Worm (Caenorhabditis elegans) whole organism, young adult: ENCODE data around the gene twk-4.

Source experiments
- B0019.2 ChIP-seq: fragments of 200-800 bp; sonication (Bioruptor generic); conservative IDR thresholded peaks from 2 replicates; pipeline ENCODE4 v1.3.6; 2022; ENCODE audit warnings: missing genetic modification reagents, missing genetic modification characterization, missing compliant biosample characterization
- B0261.1 ChIP-seq: sonication (generic microtip); optimal IDR thresholded peaks from 2 replicates; lab custom pipeline; 2016; ENCODE audit warnings: mild to moderate bottlenecking, missing genetic modification characterization, moderate library complexity, missing compliant biosample characterization
- B0336.3 ChIP-seq: fragments of 200-800 bp; sonication (Bioruptor generic); IDR thresholded peaks from 2 replicates; pipeline ENCODE4 v1.3.6; 2022; ENCODE audit warnings: missing genetic modification characterization, missing compliant biosample characterization
- C06A6.2 ChIP-seq: fragments of 200-800 bp; sonication (Bioruptor generic); conservative IDR thresholded peaks from 2 replicates; pipeline ENCODE4 v1.3.6; 2022; ENCODE audit warnings: missing genetic modification characterization, missing compliant biosample characterization
- C17E4.6 ChIP-seq: fragments of 200-800 bp; sonication (Bioruptor generic); IDR thresholded peaks from 2 replicates; pipeline ENCODE4 v1.3.6; 2022; ENCODE audit warnings: missing genetic modification reagents, missing genetic modification characterization, missing compliant biosample characterization
- F55B11.4 ChIP-seq: sonication (generic microtip); optimal IDR thresholded peaks from 2 replicates; lab custom pipeline; 2016; ENCODE audit warnings: missing compliant biosample characterization, missing genetic modification characterization, borderline replicate concordance; ENCODE audit not compliant: insufficient read depth
- K11D2.4 ChIP-seq: fragments of 200-800 bp; sonication (Bioruptor generic); IDR thresholded peaks from 2 replicates; pipeline ENCODE4 v1.3.6; 2022; ENCODE audit warnings: missing genetic modification reagents, missing genetic modification characterization, missing compliant biosample characterization
- T26A5.8 ChIP-seq: sonication (generic microtip); optimal IDR thresholded peaks from 2 replicates; lab custom pipeline; 2016; ENCODE audit warnings: missing genetic modification characterization, missing compliant biosample characterization
- Y95B8A.8 ChIP-seq: fragments of 200-800 bp; sonication (Bioruptor generic); IDR thresholded peaks from 2 replicates; pipeline ENCODE4 v1.3.6; 2022; ENCODE audit warnings: missing genetic modification reagents, missing genetic modification characterization, missing compliant biosample characterization
- ZK185.1 ChIP-seq: sonication (generic microtip); optimal IDR thresholded peaks from 2 replicates; lab custom pipeline; 2016; ENCODE audit warnings: mild to moderate bottlenecking, missing genetic modification characterization, missing compliant biosample characterization; ENCODE audit not compliant: poor library complexity, severe bottlenecking
- ama-1 ChIP-seq, 3 experiments: fragments of 150-350 bp in 1 of 3; sonication (generic microtip) in 2 of 3; optimal IDR thresholded peaks; 2 replicates each; lab custom pipeline; 2014 to 2018; ENCODE audit warnings: missing biosample characterization in 2 of 3, missing genetic modification characterization in 2 of 3, missing genetic modification reagents in 2 of 3
- atf-7 ChIP-seq: sonication (generic microtip); optimal IDR thresholded peaks from 2 replicates; lab custom pipeline; 2017; ENCODE audit warnings: mild to moderate bottlenecking, missing genetic modification characterization, missing compliant biosample characterization
- bed-1 ChIP-seq: fragments of 200-800 bp; sonication (Bioruptor generic); IDR thresholded peaks from 2 replicates; pipeline ENCODE4 v1.3.6; 2022; ENCODE audit warnings: missing genetic modification reagents, missing genetic modification characterization, missing compliant biosample characterization
- bed-2 ChIP-seq: fragments of 200-800 bp; sonication (Bioruptor generic); IDR thresholded peaks from 2 replicates; pipeline ENCODE4 v1.3.6; 2022; ENCODE audit warnings: missing genetic modification reagents, missing genetic modification characterization, missing compliant biosample characterization
- cebp-1 ChIP-seq, 2 experiments: fragments of 200-800 bp in 1 of 2; sonication (Bioruptor generic) in 1 of 2; sonication (generic microtip) in 1 of 2; IDR thresholded peaks in 1 of 2; optimal IDR thresholded peaks in 1 of 2; 2 replicates each; pipeline versions ENCODE4 v1.3.6 to Lab custom; 2017 to 2022; ENCODE audit warnings: missing compliant biosample characterization in 2 of 2, missing genetic modification characterization in 2 of 2, mild to moderate bottlenecking in 1 of 2, missing genetic modification reagents in 1 of 2, moderate library complexity in 1 of 2
- cebp-2 ChIP-seq: fragments of 200-800 bp; sonication (Bioruptor generic); IDR thresholded peaks from 2 replicates; pipeline ENCODE4 v1.3.6; 2022; ENCODE audit warnings: missing genetic modification characterization, missing compliant biosample characterization
- ceh-79 ChIP-seq: sonication (generic microtip); optimal IDR thresholded peaks from 2 replicates; lab custom pipeline; 2017; ENCODE audit warnings: mild to moderate bottlenecking, missing genetic modification characterization, missing compliant biosample characterization
- ceh-91 ChIP-seq: fragments of 200-800 bp; sonication (Bioruptor generic); IDR thresholded peaks from 2 replicates; pipeline ENCODE4 v1.3.6; 2022; ENCODE audit warnings: missing genetic modification reagents, missing genetic modification characterization, missing compliant biosample characterization
- dpff-1 ChIP-seq: sonication (generic microtip); optimal IDR thresholded peaks from 2 replicates; lab custom pipeline; 2017; ENCODE audit warnings: mild to moderate bottlenecking, missing genetic modification characterization, missing compliant biosample characterization
- efl-1 ChIP-seq: fragments of 150-350 bp; optimal IDR thresholded peaks from 2 replicates; lab custom pipeline; 2014; ENCODE audit warnings: missing biosample characterization, missing genetic modification reagents, missing genetic modification characterization
- egl-18 ChIP-seq: fragments of 200-800 bp; sonication (Bioruptor generic); IDR thresholded peaks from 2 replicates; pipeline ENCODE4 v1.3.6; 2022; ENCODE audit warnings: missing genetic modification reagents, missing genetic modification characterization, missing compliant biosample characterization
- ets-4 ChIP-seq: fragments of 200-800 bp; sonication (Bioruptor generic); optimal IDR thresholded peaks from 2 replicates; lab custom pipeline; 2018; ENCODE audit warnings: mild to moderate bottlenecking, missing genetic modification characterization, missing compliant biosample characterization
- gei-17 ChIP-seq: fragments of 200-800 bp; sonication (Bioruptor generic); optimal IDR thresholded peaks from 2 replicates; lab custom pipeline; 2018; ENCODE audit warnings: mild to moderate bottlenecking, missing genetic modification characterization, missing compliant biosample characterization
- him-1 ChIP-seq: sonication (generic microtip); optimal IDR thresholded peaks from 2 replicates; lab custom pipeline; 2016; ENCODE audit warnings: missing genotype, missing genetic modification reagents, missing genetic modification characterization, missing compliant biosample characterization
- hlh-12 ChIP-seq: sonication (generic microtip); optimal IDR thresholded peaks from 2 replicates; lab custom pipeline; 2016; ENCODE audit warnings: missing genetic modification characterization, missing compliant biosample characterization
- hmg-20 ChIP-seq: fragments of 200-800 bp; sonication (Bioruptor generic); IDR thresholded peaks from 2 replicates; pipeline ENCODE4 v1.3.6; 2022; ENCODE audit warnings: missing genetic modification reagents, missing genetic modification characterization, missing compliant biosample characterization
- hrde-1 ChIP-seq: sonication (generic microtip); optimal IDR thresholded peaks from 2 replicates; lab custom pipeline; 2016; ENCODE audit warnings: missing genetic modification characterization, mild to moderate bottlenecking, missing compliant biosample characterization, moderate library complexity, missing genotype, missing genetic modification reagents, borderline replicate concordance
- lin-54 ChIP-seq: fragments of 200-800 bp; sonication (Bioruptor generic); optimal IDR thresholded peaks from 2 replicates; lab custom pipeline; 2018; ENCODE audit warnings: mild to moderate bottlenecking, missing genetic modification characterization, missing compliant biosample characterization
- madf-3 ChIP-seq: fragments of 200-800 bp; sonication (Bioruptor generic); IDR thresholded peaks from 2 replicates; pipeline ENCODE4 v1.3.6; 2022; ENCODE audit warnings: missing genetic modification reagents, missing genetic modification characterization, missing compliant biosample characterization
- madf-6 ChIP-seq: fragments of 200-800 bp; sonication (Bioruptor generic); IDR thresholded peaks from 2 replicates; pipeline ENCODE4 v1.3.6; 2022; ENCODE audit warnings: missing genetic modification reagents, missing genetic modification characterization, missing compliant biosample characterization
- madf-8 ChIP-seq: fragments of 200-800 bp; sonication (Bioruptor generic); conservative IDR thresholded peaks from 2 replicates; pipeline ENCODE4 v1.3.6; 2022; ENCODE audit warnings: missing genetic modification reagents, missing genetic modification characterization, missing compliant biosample characterization
- mes-4 ChIP-seq: sonication (generic microtip); optimal IDR thresholded peaks from 2 replicates; lab custom pipeline; 2016; ENCODE audit warnings: missing genotype, missing genetic modification characterization, missing compliant biosample characterization
- mxl-1 ChIP-seq: sonication (generic microtip); optimal IDR thresholded peaks from 2 replicates; lab custom pipeline; 2016; ENCODE audit warnings: missing genetic modification characterization, missing compliant biosample characterization
- nfya-1 ChIP-seq: sonication (generic microtip); optimal IDR thresholded peaks from 2 replicates; lab custom pipeline; 2017; ENCODE audit warnings: antibody characterized with exemption, missing compliant biosample characterization, missing genetic modification characterization, borderline replicate concordance; ENCODE audit not compliant: insufficient read depth
- nhr-90 ChIP-seq: sonication (generic microtip); optimal IDR thresholded peaks from 2 replicates; lab custom pipeline; 2016; ENCODE audit warnings: missing genotype, mild to moderate bottlenecking, missing genetic modification characterization, missing compliant biosample characterization
- rcor-1 ChIP-seq: fragments of 200-800 bp; sonication (Bioruptor generic); IDR thresholded peaks from 2 replicates; pipeline ENCODE4 v1.3.6; 2022; ENCODE audit warnings: missing genetic modification reagents, missing genetic modification characterization, missing compliant biosample characterization
- repo-1 ChIP-seq: sonication (generic microtip); optimal IDR thresholded peaks from 2 replicates; lab custom pipeline; 2017; ENCODE audit warnings: mild to moderate bottlenecking, missing genetic modification characterization, missing compliant biosample characterization
- rpc-1 ChIP-seq, 2 experiments: fragments of 150-350 bp in 1 of 2; sonication (generic microtip) in 1 of 2; optimal IDR thresholded peaks; 2 replicates each; lab custom pipeline; 2014 to 2018; ENCODE audit warnings: missing biosample characterization in 1 of 2, missing genetic modification characterization in 1 of 2, missing genetic modification reagents in 1 of 2, missing genotype in 1 of 2
- somi-1 ChIP-seq: fragments of 200-800 bp; sonication (Bioruptor generic); optimal IDR thresholded peaks from 2 replicates; lab custom pipeline; 2018; ENCODE audit warnings: mild to moderate bottlenecking, missing genetic modification characterization, missing compliant biosample characterization
- tbx-9 ChIP-seq: sonication (generic microtip); optimal IDR thresholded peaks from 2 replicates; lab custom pipeline; 2016; ENCODE audit warnings: borderline replicate concordance, missing genetic modification characterization, inconsistent platforms, missing compliant biosample characterization
- unc-130 ChIP-seq: sonication (generic microtip); optimal IDR thresholded peaks from 2 replicates; lab custom pipeline; 2016; ENCODE audit warnings: missing genetic modification reagents, missing genetic modification characterization, missing compliant biosample characterization
- zfh-2 ChIP-seq: fragments of 200-800 bp; sonication (Bioruptor generic); conservative IDR thresholded peaks from 2 replicates; pipeline ENCODE4 v1.3.6; 2022; ENCODE audit warnings: missing genetic modification reagents, missing genetic modification characterization, missing compliant biosample characterization
- zim-3 ChIP-seq: sonication (generic microtip); optimal IDR thresholded peaks from 2 replicates; lab custom pipeline; 2017; ENCODE audit warnings: mild to moderate bottlenecking, missing genetic modification characterization, moderate library complexity, missing compliant biosample characterization

twk-4 gene

ce11 chrII:9236972-9237371 is 42.9 kb upstream of the twk-4 start:
- TF ChIP-seq bed-2 (no peak), T26A5.8 (tag; lab: Kevin White, UChicago) (no peak), hlh-12 (tag; lab: Kevin White, UChicago) (no peak), rcor-1 (GFP tag; lab: Robert Waterston, UW) (no peak), bed-1 (GFP tag; lab: Robert Waterston, UW) (no peak), Y95B8A.8 (no peak), ZK185.1 (no peak), hrde-1 (tag; lab: Kevin White, UChicago) (no peak), K11D2.4 (no peak), lin-54 (GFP tag; lab: Kevin White, UChicago) (no peak), tbx-9 (tag; lab: Kevin White, UChicago) (no peak), ceh-79 (no peak), B0261.1 (tag; lab: Kevin White, UChicago) (no peak), mes-4 (tag; lab: Kevin White, UChicago) (no peak), repo-1 (tag; lab: Kevin White, UChicago) (no peak), dpff-1 (no peak), rpc-1 (optimal IDR thresholded peaks at IDR 0.05; lab: Kevin White, UChicago) (no peak), rpc-1 (tag; optimal IDR thresholded peaks at IDR 0.05; lab: Kevin White, UChicago) (no peak), B0019.2 (GFP tag; lab: Robert Waterston, UW) (no peak), C06A6.2 (GFP tag; lab: Robert Waterston, UW) (no peak), him-1 (no peak)
- TF ChIP-seq, all 124 proteins: peak for 0

ce11 chrII:9236283-9236682 is 42.2 kb upstream of the twk-4 start, which contains the start of gene T26C5.3:
Gene T26C5.3 (plus strand): TSS chrII:9236583.
- no peak for TF ChIP-seq zfh-2 (GFP tag; lab: Robert Waterston, UW)
- TF ChIP-seq efl-1 (GFP tag; lab: Kevin White, UChicago) = no peak
- TF ChIP-seq F55B11.4 (tag; lab: Kevin White, UChicago) = no peak
- no peak for TF ChIP-seq T26A5.8 (tag; lab: Kevin White, UChicago)
- TF ChIP-seq unc-130 (GFP tag; lab: Kevin White, UChicago) = no peak
- no peak for TF ChIP-seq zim-3 (tag; lab: Kevin White, UChicago)
- no peak for TF ChIP-seq ama-1 (optimal IDR thresholded peaks at IDR 0.05; lab: Kevin White, UChicago)
- no peak for TF ChIP-seq ama-1 (GFP tag; optimal IDR thresholded peaks at IDR 0.05; lab: Kevin White, UChicago)
- TF ChIP-seq, all 124 proteins: peak for 0

- TF ChIP-seq cebp-2 (GFP tag; lab: Robert Waterston, UW) (no peak), efl-1 (GFP tag; lab: Kevin White, UChicago) (no peak), nhr-90 (no peak), nfya-1 (tag; lab: Kevin White, UChicago) (no peak), gei-17 (GFP tag; lab: Kevin White, UChicago) (no peak), ceh-91 (GFP tag; lab: Robert Waterston, UW) (no peak), ets-4 (GFP tag; lab: Kevin White, UChicago) (no peak), egl-18 (no peak)
- TF ChIP-seq, all 124 proteins: peak for 0
Measured at ce11 chrII:9233813-9234212, 39.7 kb upstream of the twk-4 start.

ce11 chrII:9232923-9233322 is 38.8 kb upstream of the twk-4 start, which contains the start of gene T26C5.2:
Gene T26C5.2 (plus strand): TSS chrII:9233223.
- no peak for TF ChIP-seq B0336.3
- no peak for TF ChIP-seq somi-1
- no peak for TF ChIP-seq madf-3 (GFP tag; lab: Robert Waterston, UW)
- no peak for TF ChIP-seq mxl-1 (tag; lab: Kevin White, UChicago)
- no peak for TF ChIP-seq C17E4.6
- TF ChIP-seq cebp-1 (GFP tag; IDR thresholded peaks at IDR 0.05; lab: Robert Waterston, UW) = no peak
- no peak for TF ChIP-seq cebp-1 (tag; optimal IDR thresholded peaks at IDR 0.05; lab: Kevin White, UChicago)
- no peak for TF ChIP-seq madf-6 (GFP tag; lab: Robert Waterston, UW)
- TF ChIP-seq T26A5.8 (tag; lab: Kevin White, UChicago) = no peak
- no peak for TF ChIP-seq madf-8 (GFP tag; lab: Robert Waterston, UW)
- no peak for TF ChIP-seq atf-7 (tag; lab: Kevin White, UChicago)
- TF ChIP-seq tbx-9 (tag; lab: Kevin White, UChicago) = no peak
- TF ChIP-seq hmg-20 = no peak
